Worm (Caenorhabditis elegans): ENCODE results near the gene srh-55.

The srh-55 gene

ce11 chrV:15197955-15198354 is 44.6 kb downstream of the srh-55 start, which contains the start of gene srw-1:
Gene srw-1 (plus strand): TSS chrV:15198255.
- no peak for TF ChIP-seq hlh-15 (tag; optimal IDR thresholded peaks at IDR 0.05)
- TF ChIP-seq syd-9 (tag; optimal IDR thresholded peaks at IDR 0.05) = no peak
- TF ChIP-seq T23F11.4 (GFP tag; optimal IDR thresholded peaks at IDR 0.05) = no peak
- no peak for TF ChIP-seq pag-3 (tag; optimal IDR thresholded peaks at IDR 0.05; ENCODE audit: borderline replicate concordance)
- no peak for TF ChIP-seq ceh-6 (GFP tag; optimal IDR thresholded peaks at IDR 0.05)
- no peak for TF ChIP-seq gmeb-2 (tag; optimal IDR thresholded peaks at IDR 0.05)
- no peak for TF ChIP-seq elt-2 (tag; optimal IDR thresholded peaks at IDR 0.05)
- TF ChIP-seq nhr-11 (tag; optimal IDR thresholded peaks at IDR 0.05) = no peak
- TF ChIP-seq nhr-232 (tag; optimal IDR thresholded peaks at IDR 0.05) = no peak
- no peak for TF ChIP-seq fax-1 (tag; optimal IDR thresholded peaks at IDR 0.05)
- TF ChIP-seq ceh-9 (tag; optimal IDR thresholded peaks at IDR 0.05) = no peak
- no peak for TF ChIP-seq tbx-2 (tag; optimal IDR thresholded peaks at IDR 0.05)
- no peak for TF ChIP-seq rnt-1 (tag; optimal IDR thresholded peaks at IDR 0.05)
- TF ChIP-seq elt-4 (tag; optimal IDR thresholded peaks at IDR 0.05) = no peak
- TF ChIP-seq C38D4.7 (GFP tag; optimal IDR thresholded peaks at IDR 0.05) = no peak
- no peak for TF ChIP-seq pha-2 (tag; optimal IDR thresholded peaks at IDR 0.05)
- TF ChIP-seq ceh-34 (tag; optimal IDR thresholded peaks at IDR 0.05) = no peak
- TF ChIP-seq madf-2 (tag; optimal IDR thresholded peaks at IDR 0.05) = no peak
- no peak for TF ChIP-seq K09A11.1 (tag; optimal IDR thresholded peaks at IDR 0.05; ENCODE audit: insufficient read depth)

ce11 chrV:15199768-15200167 is 46.4 kb downstream of the srh-55 start, which contains the start of gene Y75B12B.10:
Gene Y75B12B.10 (plus strand): TSS chrV:15200068.
- no peak for TF ChIP-seq odd-2 (tag; optimal IDR thresholded peaks at IDR 0.05)
- no peak for TF ChIP-seq pax-1 (tag; optimal IDR thresholded peaks at IDR 0.05)
- no peak for TF ChIP-seq ceh-45 (GFP tag; IDR thresholded peaks at IDR 0.05)
- no peak for TF ChIP-seq nhr-232 (tag; optimal IDR thresholded peaks at IDR 0.05)
- no peak for TF ChIP-seq ceh-14 (tag; optimal IDR thresholded peaks at IDR 0.05)
- TF ChIP-seq ztf-16 (tag; optimal IDR thresholded peaks at IDR 0.05) = no peak
- no peak for TF ChIP-seq pqm-1 (tag; optimal IDR thresholded peaks at IDR 0.05)
- no peak for TF ChIP-seq hlh-13 (GFP tag; optimal IDR thresholded peaks at IDR 0.05)
- TF ChIP-seq eyg-1 (tag; optimal IDR thresholded peaks at IDR 0.05) = no peak
- no peak for TF ChIP-seq pat-9 (tag; optimal IDR thresholded peaks at IDR 0.05)
- no peak for TF ChIP-seq ceh-18 (tag; optimal IDR thresholded peaks at IDR 0.05)
